Worm (Caenorhabditis elegans): ENCODE results near the gene F09F7.6.

F09F7.6 gene

DNA sequence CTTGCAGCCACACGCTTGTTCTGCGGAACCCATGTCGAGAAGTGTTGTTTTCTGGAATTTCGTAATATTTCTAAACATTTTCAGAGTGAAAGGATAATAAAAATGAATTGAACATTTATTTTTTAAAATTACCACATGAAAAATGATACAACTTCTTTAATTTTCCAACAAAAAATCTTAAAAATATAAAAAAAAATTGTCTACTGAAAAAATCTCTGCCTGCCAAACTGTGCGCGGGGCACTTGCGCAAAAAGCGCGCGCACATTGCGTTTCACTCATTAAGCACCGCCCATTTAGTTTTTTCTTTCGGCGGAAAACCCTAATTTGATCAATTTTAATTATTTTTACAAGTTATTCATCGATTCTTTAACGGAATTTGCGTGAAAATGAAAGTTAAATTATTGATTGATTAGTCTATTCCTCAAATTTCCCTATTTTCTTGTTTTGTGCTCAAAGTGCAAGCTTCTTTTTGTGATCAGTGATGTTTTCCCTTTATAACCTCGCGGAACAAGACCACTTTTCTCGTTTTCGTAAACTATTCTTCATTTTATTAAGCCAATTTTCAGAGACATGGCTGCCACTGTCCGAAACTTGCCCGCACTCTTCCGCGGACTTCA lies 3.1 kb upstream of the F09F7.6 start, which contains the start of the genes nmad-1 and hach-1 (continued):
- TF ChIP-seq nhr-28 (tag; optimal IDR thresholded peaks at IDR 0.05) = no peak
- peak; percentile 71 for TF ChIP-seq hlh-1 (tag; optimal IDR thresholded peaks at IDR 0.05)
- peak; percentile 36 for TF ChIP-seq lin-32 (GFP tag; optimal IDR thresholded peaks at IDR 0.05)

ce11 chrIII:5553098-5553497 lies 1.2 kb upstream of the F09F7.6 start:
- TF ChIP-seq bed-3 (GFP tag; optimal IDR thresholded peaks at IDR 0.05) = no peak
- TF ChIP-seq elt-1 (tag; optimal IDR thresholded peaks at IDR 0.05; ENCODE audit: borderline replicate concordance, insufficient read depth) = peak; percentile 30
- TF ChIP-seq sem-2 (GFP tag; optimal IDR thresholded peaks at IDR 0.05) = no peak
- peak; percentile 47 for TF ChIP-seq unc-62 (GFP tag; optimal IDR thresholded peaks at IDR 0.05)

DNA sequence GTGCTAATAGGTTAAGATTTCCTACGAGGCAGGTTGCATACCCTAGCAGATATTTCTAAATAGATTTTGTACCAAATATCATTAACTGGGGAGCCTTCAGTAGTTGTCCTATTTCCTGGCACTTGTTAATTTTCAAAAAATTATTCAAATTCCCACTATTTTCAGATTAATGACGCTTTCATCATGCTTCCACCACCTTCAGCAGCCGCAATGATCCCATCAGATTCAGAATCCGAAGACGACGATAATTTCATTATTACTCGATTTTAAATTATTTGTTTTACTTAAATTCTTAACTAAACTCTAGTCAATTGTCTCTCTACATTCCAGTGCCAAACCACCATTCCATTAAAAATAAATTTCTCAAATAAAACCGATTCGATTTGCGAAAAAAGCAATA lies 1.1 kb downstream of the F09F7.6 start:
- TF ChIP-seq mls-2 (tag; optimal IDR thresholded peaks at IDR 0.05) (no peak), hlh-1 (tag; optimal IDR thresholded peaks at IDR 0.05) (no peak), lsy-2 (tag; optimal IDR thresholded peaks at IDR 0.05) (no peak), drap-1 (GFP tag; optimal IDR thresholded peaks at IDR 0.05) (no peak), nhr-76 (tag; optimal IDR thresholded peaks at IDR 0.05) (no peak), elt-3 (tag; optimal IDR thresholded peaks at IDR 0.05) (no peak), flh-1 (GFP tag; optimal IDR thresholded peaks at IDR 0.05) (no peak), nhr-12 (tag; optimal IDR thresholded peaks at IDR 0.05) (no peak), mep-1 (tag; optimal IDR thresholded peaks at IDR 0.05) (no peak), blmp-1 (tag; optimal IDR thresholded peaks at IDR 0.05) (no peak), unc-62 (GFP tag; optimal IDR thresholded peaks at IDR 0.05) (no peak), nhr-2 (tag; optimal IDR thresholded peaks at IDR 0.05) (no peak), ham-2 (GFP tag; optimal IDR thresholded peaks at IDR 0.05) (no peak), pha-4 (tag; optimal IDR thresholded peaks at IDR 0.05) (no peak), ces-1 (GFP tag; optimal IDR thresholded peaks at IDR 0.05) (no peak)

DNA sequence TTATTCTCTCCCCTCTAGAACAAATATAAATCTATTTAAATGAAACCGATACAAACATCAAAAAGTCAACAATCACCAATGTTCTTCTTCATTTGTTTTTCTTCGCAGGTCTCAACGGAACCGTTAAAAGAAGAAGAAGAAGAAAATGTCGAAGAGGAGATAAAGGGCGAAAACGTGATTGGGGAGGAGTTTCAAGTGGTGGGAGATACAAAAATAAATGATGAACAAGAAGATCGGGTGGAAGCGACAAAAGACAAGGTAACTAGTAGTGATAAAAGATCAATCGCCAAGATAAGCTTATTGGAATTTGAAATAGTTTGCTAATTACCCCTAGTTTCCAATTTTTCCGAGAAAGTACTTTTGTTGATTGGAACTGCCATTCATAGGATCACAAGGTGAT lies 1.7 kb downstream of the F09F7.6 start:
- TF ChIP-seq mep-1 (tag; optimal IDR thresholded peaks at IDR 0.05) = no peak
- no peak for TF ChIP-seq flh-1 (GFP tag; optimal IDR thresholded peaks at IDR 0.05)
- TF ChIP-seq drap-1 (GFP tag; optimal IDR thresholded peaks at IDR 0.05) = no peak
- TF ChIP-seq M03D4.4 (tag; optimal IDR thresholded peaks at IDR 0.05) = no peak
- TF ChIP-seq sptf-1 (tag; optimal IDR thresholded peaks at IDR 0.05) = no peak
- no peak for TF ChIP-seq lin-13 (tag; optimal IDR thresholded peaks at IDR 0.05)
- TF ChIP-seq lsy-2 (tag; optimal IDR thresholded peaks at IDR 0.05) = no peak
- no peak for TF ChIP-seq ceh-43 (GFP tag; optimal IDR thresholded peaks at IDR 0.05)
- TF ChIP-seq nhr-76 (tag; optimal IDR thresholded peaks at IDR 0.05) = no peak
- TF ChIP-seq unc-39 (tag; optimal IDR thresholded peaks at IDR 0.05) = no peak
- TF ChIP-seq tbx-8 (GFP tag; optimal IDR thresholded peaks at IDR 0.05) = no peak

DNA sequence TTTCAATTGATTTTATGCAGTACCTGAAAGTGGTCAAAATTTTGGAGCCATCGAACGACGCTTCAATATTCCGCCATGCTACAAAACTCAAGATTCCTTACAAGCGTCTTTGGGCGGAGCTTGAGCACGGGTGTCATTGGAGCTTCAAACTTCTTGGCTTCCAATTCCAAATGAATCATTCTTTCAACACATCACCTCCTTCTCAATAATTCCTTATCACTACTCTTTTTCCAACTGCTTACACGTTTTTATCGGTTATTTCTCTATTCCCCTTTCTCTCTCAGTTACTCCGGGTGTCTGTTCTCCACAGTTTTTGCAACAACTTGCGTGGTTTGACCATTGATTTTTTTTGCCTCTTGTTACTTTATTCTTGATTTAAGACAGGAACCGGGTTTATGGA lies 5.2 kb downstream of the F09F7.6 start, which contains the start of gene F09F7.5:
Gene F09F7.5 (plus strand): TSS at position 258 of the 400 bp plus-strand sequence.
- TF ChIP-seq sem-2 (GFP tag; optimal IDR thresholded peaks at IDR 0.05) (no peak), lin-13 (tag; optimal IDR thresholded peaks at IDR 0.05) (no peak), ces-1 (GFP tag; optimal IDR thresholded peaks at IDR 0.05) (no peak), bed-3 (GFP tag; optimal IDR thresholded peaks at IDR 0.05) (no peak), ham-2 (GFP tag; optimal IDR thresholded peaks at IDR 0.05) (no peak), elt-1 (tag; optimal IDR thresholded peaks at IDR 0.05; ENCODE audit: borderline replicate concordance, insufficient read depth) (no peak), snpc-4 (tag; optimal IDR thresholded peaks at IDR 0.05) (no peak), nhr-76 (tag; optimal IDR thresholded peaks at IDR 0.05) (no peak), pha-4 (tag; optimal IDR thresholded peaks at IDR 0.05) (no peak), unc-39 (tag; optimal IDR thresholded peaks at IDR 0.05) (no peak), nhr-237 (tag; optimal IDR thresholded peaks at IDR 0.05) (no peak), drap-1 (GFP tag; optimal IDR thresholded peaks at IDR 0.05) (no peak), cnd-1 (tag; optimal IDR thresholded peaks at IDR 0.05) (no peak), unc-62 (GFP tag; optimal IDR thresholded peaks at IDR 0.05) (no peak), unc-120 (tag; optimal IDR thresholded peaks at IDR 0.05; ENCODE audit: poor library complexity, severe bottlenecking) (no peak), hlh-1 (tag; optimal IDR thresholded peaks at IDR 0.05) (no peak), ceh-83 (GFP tag; optimal IDR thresholded peaks at IDR 0.05) (no peak)
